Fruit fly (Drosophila melanogaster) whole organism, prepupa: Measurements from ENCODE around the gene Tlk.

ENCODE experiments used
- CG10669 ChIP-seq: fragments of 200-800 bp; sonication (Bioruptor generic); optimal IDR thresholded peaks from 3 replicates; lab custom pipeline; 2018; ENCODE audit warnings: missing biosample characterization, mild to moderate bottlenecking, missing genetic modification characterization, moderate library complexity
- CG11762 ChIP-seq: fragments of 200-800 bp; sonication (Bioruptor generic); optimal IDR thresholded peaks from 3 replicates; lab custom pipeline; 2016; ENCODE audit warnings: missing biosample characterization, missing genetic modification characterization; ENCODE audit not compliant: insufficient read depth
- CG11902 ChIP-seq: fragments of 200-800 bp; sonication (Bioruptor generic); optimal IDR thresholded peaks from 3 replicates; lab custom pipeline; 2016; ENCODE audit warnings: missing biosample characterization, missing genetic modification characterization
- CG15336 ChIP-seq: fragments of 200-800 bp; sonication (Bioruptor generic); IDR thresholded peaks from 2 replicates; pipeline ENCODE4 v1.3.6; 2022; ENCODE audit warnings: missing biosample characterization, missing genetic modification characterization
- CG16779 ChIP-seq: fragments of 200-800 bp; sonication (Bioruptor generic); optimal IDR thresholded peaks from 3 replicates; lab custom pipeline; 2017; ENCODE audit warnings: missing biosample characterization, mild to moderate bottlenecking, missing genetic modification characterization
- CG3032 ChIP-seq: fragments of 200-800 bp; optimal IDR thresholded peaks from 2 replicates; lab custom pipeline; 2019; ENCODE audit warnings: missing biosample characterization, mild to moderate bottlenecking, missing genetic modification characterization, moderate library complexity
- CG31627 ChIP-seq: fragments of 200-800 bp; sonication (Bioruptor generic); optimal IDR thresholded peaks from 3 replicates; lab custom pipeline; 2016; ENCODE audit warnings: missing biosample characterization, missing genetic modification characterization
- CG34406 ChIP-seq: fragments of 200-800 bp; sonication (Bioruptor generic); optimal IDR thresholded peaks from 3 replicates; lab custom pipeline; 2016; ENCODE audit warnings: missing biosample characterization, missing genetic modification characterization
- CG4318 ChIP-seq: fragments of 200-800 bp; sonication (Bioruptor generic); optimal IDR thresholded peaks from 3 replicates; lab custom pipeline; 2017; ENCODE audit warnings: missing biosample characterization, mild to moderate bottlenecking, missing genetic modification characterization
- CG6163 ChIP-seq: fragments of 200-800 bp; sonication (Bioruptor generic); IDR thresholded peaks from 3 replicates; pipeline ENCODE4 v1.3.6; 2022; ENCODE audit warnings: missing biosample characterization, missing genetic modification characterization
- CG6276 ChIP-seq: fragments of 200-800 bp; sonication (Bioruptor generic); optimal IDR thresholded peaks from 2 replicates; lab custom pipeline; 2017; ENCODE audit warnings: missing biosample characterization, mild to moderate bottlenecking, missing genetic modification characterization
- CG6792 ChIP-seq: fragments of 200-800 bp; sonication (Bioruptor generic); optimal IDR thresholded peaks from 3 replicates; lab custom pipeline; 2016; ENCODE audit warnings: missing biosample characterization, missing genetic modification characterization
- CG6808 ChIP-seq: fragments of 200-800 bp; sonication (Bioruptor generic); optimal IDR thresholded peaks from 3 replicates; lab custom pipeline; 2017; ENCODE audit warnings: missing biosample characterization, missing genetic modification characterization, mild to moderate bottlenecking, moderate library complexity, missing genetic modification reagents
- CG6854 ChIP-seq: fragments of 200-800 bp; sonication (Bioruptor generic); optimal IDR thresholded peaks from 2 replicates; lab custom pipeline; 2017; ENCODE audit warnings: missing biosample characterization, mild to moderate bottlenecking, missing genetic modification characterization
- CG7368 ChIP-seq: fragments of 200-800 bp; sonication (Bioruptor generic); optimal IDR thresholded peaks from 3 replicates; lab custom pipeline; 2016; ENCODE audit warnings: missing biosample characterization, missing genetic modification characterization
- CG8319 ChIP-seq: fragments of 200-800 bp; sonication (Bioruptor generic); optimal IDR thresholded peaks from 3 replicates; lab custom pipeline; 2016; ENCODE audit warnings: missing biosample characterization, missing genetic modification characterization
- CG8632 ChIP-seq: fragments of 200-800 bp; sonication (Bioruptor generic); optimal IDR thresholded peaks from 3 replicates; lab custom pipeline; 2016; ENCODE audit warnings: missing biosample characterization, missing genetic modification characterization
- CG9139 ChIP-seq: fragments of 200-800 bp; sonication (Bioruptor generic); optimal IDR thresholded peaks from 3 replicates; lab custom pipeline; 2017; ENCODE audit warnings: missing biosample characterization, mild to moderate bottlenecking, missing genetic modification characterization
- Eip75B ChIP-seq: fragments of 200-800 bp; sonication (Bioruptor generic); optimal IDR thresholded peaks from 3 replicates; lab custom pipeline; 2016; ENCODE audit warnings: missing biosample characterization, missing genetic modification characterization
- Eip78C ChIP-seq: fragments of 200-800 bp; sonication (Bioruptor generic); peaks from one replicate; lab custom pipeline; 2016; ENCODE audit warnings: missing biosample characterization, missing genetic modification characterization
- Eip93F ChIP-seq: fragments of 200-800 bp; sonication (Bioruptor generic); optimal IDR thresholded peaks from 2 replicates; lab custom pipeline; 2016; ENCODE audit warnings: missing biosample characterization, mild to moderate bottlenecking, missing genetic modification characterization
- Ets21C ChIP-seq: fragments of 200-800 bp; sonication (Bioruptor generic); optimal IDR thresholded peaks from 3 replicates; lab custom pipeline; 2016; ENCODE audit warnings: missing biosample characterization, missing genetic modification characterization
- Ets96B ChIP-seq: fragments of 200-800 bp; optimal IDR thresholded peaks from 2 replicates; lab custom pipeline; 2019; ENCODE audit warnings: missing biosample characterization, mild to moderate bottlenecking, missing genetic modification characterization, moderate library complexity
- Gug ChIP-seq: fragments of 200-800 bp; sonication (Bioruptor generic); IDR thresholded peaks from 2 replicates; pipeline ENCODE4 v1.3.6; 2022; ENCODE audit warnings: missing biosample characterization, missing genetic modification characterization
- Hr38 ChIP-seq: sonication (Bioruptor generic); optimal IDR thresholded peaks from 2 replicates; lab custom pipeline; 2016; ENCODE audit warnings: missing biosample characterization, missing genetic modification characterization
- Hr39 ChIP-seq: fragments of 200-800 bp; sonication (Bioruptor generic); optimal IDR thresholded peaks from 2 replicates; lab custom pipeline; 2016; ENCODE audit warnings: missing biosample characterization, missing genetic modification characterization
- Lpt ChIP-seq: fragments of 200-800 bp; sonication (Bioruptor generic); optimal IDR thresholded peaks from 3 replicates; lab custom pipeline; 2016; ENCODE audit warnings: missing biosample characterization, missing genetic modification characterization
- Met ChIP-seq: fragments of 200-800 bp; sonication (Bioruptor generic); optimal IDR thresholded peaks from 3 replicates; lab custom pipeline; 2016; ENCODE audit warnings: missing biosample characterization, missing genetic modification characterization
- Sox102F ChIP-seq: fragments of 200-800 bp; sonication (Bioruptor generic); optimal IDR thresholded peaks from 2 replicates; lab custom pipeline; 2016; ENCODE audit warnings: missing biosample characterization, mild to moderate bottlenecking, missing genetic modification characterization
- Sox15 ChIP-seq: fragments of 200-800 bp; sonication (Bioruptor generic); optimal IDR thresholded peaks from 3 replicates; lab custom pipeline; 2016; ENCODE audit warnings: missing biosample characterization, missing genetic modification characterization
- acj6 ChIP-seq: fragments of 200-800 bp; sonication (Bioruptor generic); optimal IDR thresholded peaks from 3 replicates; lab custom pipeline; 2016; ENCODE audit warnings: missing biosample characterization, missing genetic modification characterization
- cyc ChIP-seq: fragments of 200-800 bp; sonication (Bioruptor generic); optimal IDR thresholded peaks from 3 replicates; lab custom pipeline; 2016; ENCODE audit warnings: missing biosample characterization, missing genetic modification characterization
- dac ChIP-seq: fragments of 200-800 bp; sonication (Bioruptor generic); optimal IDR thresholded peaks from 2 replicates; lab custom pipeline; 2017; ENCODE audit warnings: missing biosample characterization, mild to moderate bottlenecking, missing genetic modification characterization
- dsx ChIP-seq: fragments of 200-800 bp; optimal IDR thresholded peaks from 3 replicates; lab custom pipeline; 2019; ENCODE audit warnings: missing biosample characterization, mild to moderate bottlenecking, missing genetic modification characterization, moderate library complexity; ENCODE audit not compliant: poor library complexity, severe bottlenecking
- eg ChIP-seq: fragments of 200-800 bp; sonication (Bioruptor generic); IDR thresholded peaks from 3 replicates; pipeline ENCODE4 v1.3.6; 2022; ENCODE audit warnings: missing biosample characterization, missing genetic modification characterization
- esn ChIP-seq: fragments of 200-800 bp; sonication (Bioruptor generic); optimal IDR thresholded peaks from 2 replicates; lab custom pipeline; 2016; ENCODE audit warnings: missing biosample characterization, mild to moderate bottlenecking, missing genetic modification characterization, moderate library complexity
- fd59A ChIP-seq: fragments of 200-800 bp; sonication (Bioruptor generic); optimal IDR thresholded peaks from 2 replicates; lab custom pipeline; 2017; ENCODE audit warnings: missing biosample characterization, mild to moderate bottlenecking, missing genetic modification characterization, missing genetic modification reagents
- fkh ChIP-seq: fragments of 200-800 bp; sonication (Bioruptor generic); optimal IDR thresholded peaks from 3 replicates; lab custom pipeline; 2017; ENCODE audit warnings: missing biosample characterization, mild to moderate bottlenecking, missing genetic modification characterization, moderate library complexity
- net ChIP-seq: fragments of 200-800 bp; sonication (Bioruptor generic); optimal IDR thresholded peaks from 3 replicates; lab custom pipeline; 2016; ENCODE audit warnings: missing biosample characterization, missing genetic modification characterization
- pdm3 ChIP-seq: fragments of 200-800 bp; sonication (Bioruptor generic); optimal IDR thresholded peaks from 3 replicates; lab custom pipeline; 2016; ENCODE audit warnings: missing biosample characterization, missing genetic modification characterization
- salr ChIP-seq, 2 experiments: fragments of 200-800 bp; sonication (Bioruptor generic); optimal IDR thresholded peaks; 3 replicates each; lab custom pipeline; 2016 to 2018; ENCODE audit warnings: missing biosample characterization in 2 of 2, missing genetic modification characterization in 2 of 2, mild to moderate bottlenecking in 1 of 2
- spab ChIP-seq: fragments of 200-800 bp; sonication (Bioruptor generic); optimal IDR thresholded peaks from 2 replicates; lab custom pipeline; 2017; ENCODE audit warnings: missing biosample characterization, mild to moderate bottlenecking, missing genetic modification characterization, missing genetic modification reagents
- ss ChIP-seq, 2 experiments: fragments of 200-800 bp; sonication (Bioruptor generic); optimal IDR thresholded peaks; 2 replicates in 1 of 2; 3 replicates in 1 of 2; lab custom pipeline; 2017 to 2018; ENCODE audit warnings: mild to moderate bottlenecking in 2 of 2, missing biosample characterization in 2 of 2, missing genetic modification characterization in 2 of 2, moderate library complexity in 1 of 2
- svp ChIP-seq: fragments of 200-800 bp; sonication (Bioruptor generic); peaks from one replicate; lab custom pipeline; 2016; ENCODE audit warnings: missing biosample characterization, missing genetic modification characterization
- vri ChIP-seq: fragments of 200-800 bp; sonication (Bioruptor generic); optimal IDR thresholded peaks from 3 replicates; lab custom pipeline; 2016; ENCODE audit warnings: missing biosample characterization, mild to moderate bottlenecking, missing genetic modification characterization

The Tlk gene

dm6 chrX:3768202-3768601 is 48.4 kb downstream of the Tlk start (continued):
- peak; percentile 20 for TF ChIP-seq CG6276 (GFP tag; lab: Kevin White, UChicago)
- no peak for TF ChIP-seq Hr38 (GFP tag; lab: Kevin White, UChicago)
- TF ChIP-seq Sox15 (GFP tag; lab: Kevin White, UChicago), result no peak
- TF ChIP-seq acj6 (GFP tag; lab: Kevin White, UChicago), result peak; percentile 34
- TF ChIP-seq CG11902 (GFP tag; lab: Kevin White, UChicago), result no peak
- TF ChIP-seq CG6854 (GFP tag; lab: Kevin White, UChicago), result no peak
- peak; percentile 20 for TF ChIP-seq vri
- TF ChIP-seq Gug (GFP tag; lab: Robert Waterston, UW), result no peak
- peak; percentile 27 for TF ChIP-seq CG7368 (GFP tag; lab: Kevin White, UChicago)
- TF ChIP-seq ss (GFP tag; optimal IDR thresholded peaks at IDR 0.05; lab: Kevin White, UChicago), result peak in 1 of 2 experiments; percentile 29
- peak; percentile 40 for TF ChIP-seq Hr39 (GFP tag; lab: Kevin White, UChicago)
- TF ChIP-seq Eip75B (GFP tag; lab: Kevin White, UChicago), result no peak
- TF ChIP-seq CG3032 (tag; lab: Kevin White, UChicago), result no peak
- TF ChIP-seq CG34406 (GFP tag; lab: Kevin White, UChicago), result peak; percentile 14
- TF ChIP-seq Eip93F (GFP tag; lab: Kevin White, UChicago), result no peak
- peak; percentile 27 for TF ChIP-seq Ets96B
- peak; percentile 39; the same call in 2 of the 3 replicates for TF ChIP-seq eg (GFP tag; lab: Robert Waterston, UW)
- peak; percentile 40 for TF ChIP-seq CG8632
- peak; percentile 21 for TF ChIP-seq CG31627 (GFP tag; lab: Kevin White, UChicago)
- no peak for TF ChIP-seq CG16779 (tag; lab: Kevin White, UChicago)
- TF ChIP-seq esn (GFP tag; lab: Kevin White, UChicago), result peak; percentile 60
- TF ChIP-seq Ets21C (GFP tag; lab: Kevin White, UChicago), result no peak
- TF ChIP-seq CG11762 (GFP tag; lab: Kevin White, UChicago), result no peak
- peak; percentile 13 for TF ChIP-seq Sox102F (GFP tag; lab: Kevin White, UChicago)
- peak; percentile 44; the same call in 2 of the 3 replicates for TF ChIP-seq CG6163 (GFP tag; lab: Robert Waterston, UW)
- peak; percentile 75 for TF ChIP-seq Eip78C (GFP tag; lab: Kevin White, UChicago)
- TF ChIP-seq net (GFP tag; lab: Kevin White, UChicago), result peak; percentile 9
- TF ChIP-seq dac (GFP tag; lab: Kevin White, UChicago), result no peak

- TF ChIP-seq salr (GFP tag; optimal IDR thresholded peaks at IDR 0.05; lab: Kevin White, UChicago) (no peak), CG6808 (GFP tag; lab: Kevin White, UChicago) (no peak), Eip93F (GFP tag; lab: Kevin White, UChicago) (no peak), Eip75B (GFP tag; lab: Kevin White, UChicago) (no peak), CG8319 (no peak), CG6276 (GFP tag; lab: Kevin White, UChicago) (no peak), acj6 (GFP tag; lab: Kevin White, UChicago) (no peak), svp (GFP tag; lab: Kevin White, UChicago) (peak; percentile 87), net (GFP tag; lab: Kevin White, UChicago) (no peak), Eip78C (GFP tag; lab: Kevin White, UChicago) (peak; percentile 70), CG16779 (tag; lab: Kevin White, UChicago) (no peak), CG34406 (GFP tag; lab: Kevin White, UChicago) (no peak), CG11762 (GFP tag; lab: Kevin White, UChicago) (no peak), Met (GFP tag; lab: Kevin White, UChicago) (peak; percentile 30), fd59A (GFP tag; lab: Kevin White, UChicago) (no peak), Hr38 (GFP tag; lab: Kevin White, UChicago) (no peak), Sox15 (GFP tag; lab: Kevin White, UChicago) (no peak), dac (GFP tag; lab: Kevin White, UChicago) (no peak), esn (GFP tag; lab: Kevin White, UChicago) (peak; percentile 23), Sox102F (GFP tag; lab: Kevin White, UChicago) (peak; percentile 41), CG4318 (GFP tag; lab: Kevin White, UChicago) (no peak), CG31627 (GFP tag; lab: Kevin White, UChicago) (peak; percentile 23), Lpt (no peak), pdm3 (GFP tag; lab: Kevin White, UChicago) (no peak), CG9139 (GFP tag; lab: Kevin White, UChicago) (no peak), CG3032 (tag; lab: Kevin White, UChicago) (no peak), dsx (GFP tag; lab: Kevin White, UChicago) (no peak), CG6792 (GFP tag; lab: Kevin White, UChicago) (no peak), CG7368 (GFP tag; lab: Kevin White, UChicago) (no peak), CG6163 (GFP tag; lab: Robert Waterston, UW) (no peak), CG10669 (GFP tag; lab: Kevin White, UChicago) (no peak), vri (peak; percentile 77), spab (GFP tag; lab: Kevin White, UChicago) (no peak), Ets21C (GFP tag; lab: Kevin White, UChicago) (no peak), Gug (GFP tag; lab: Robert Waterston, UW) (no peak), Hr39 (GFP tag; lab: Kevin White, UChicago) (peak; percentile 15), cyc (GFP tag; lab: Kevin White, UChicago) (no peak), fkh (GFP tag; lab: Kevin White, UChicago) (no peak), CG15336 (no peak), CG11902 (GFP tag; lab: Kevin White, UChicago) (no peak)
Measured at dm6 chrX:3772434-3772810, 52.6 kb downstream of the Tlk start.
